Worm (Caenorhabditis elegans) whole organism, L4 larva: ENCODE measurements around the gene nfyc-1.

Source experiments
- D1046.2 ChIP-seq: fragments of 200-800 bp; sonication (Bioruptor generic); IDR thresholded peaks from 2 replicates; pipeline ENCODE4 v1.3.6; 2022; ENCODE audit warnings: missing genetic modification characterization, missing compliant biosample characterization
- F49E8.2 ChIP-seq: sonication (generic microtip); optimal IDR thresholded peaks from 2 replicates; lab custom pipeline; 2016; ENCODE audit warnings: missing compliant biosample characterization, mild to moderate bottlenecking, missing genetic modification characterization, borderline replicate concordance
- T20F7.1 ChIP-seq: fragments of 200-800 bp; sonication (Bioruptor generic); optimal IDR thresholded peaks from 2 replicates; lab custom pipeline; 2018; ENCODE audit warnings: mild to moderate bottlenecking, missing genetic modification characterization, missing compliant biosample characterization
- Y105C5A.15 ChIP-seq: fragments of 200-800 bp; sonication (Bioruptor generic); IDR thresholded peaks from 2 replicates; pipeline ENCODE4 v1.3.6; 2022; ENCODE audit warnings: missing genetic modification characterization, missing compliant biosample characterization
- ZK337.2 ChIP-seq: fragments of 200-800 bp; sonication (Bioruptor generic); IDR thresholded peaks from 2 replicates; pipeline ENCODE4 v1.3.6; 2022; ENCODE audit warnings: missing genetic modification reagents, missing genetic modification characterization, missing compliant biosample characterization
- aha-1 ChIP-seq: fragments of 150-350 bp; peaks from one replicate; lab custom pipeline; 2014; ENCODE audit warnings: missing biosample characterization, missing genetic modification characterization
- ama-1 ChIP-seq: fragments of 150-350 bp; optimal IDR thresholded peaks from 2 replicates; lab custom pipeline; 2014; ENCODE audit warnings: inconsistent platforms, mixed read lengths
- ceh-28 ChIP-seq: fragments of 150-350 bp; optimal IDR thresholded peaks from 2 replicates; lab custom pipeline; 2014; ENCODE audit warnings: missing biosample characterization, missing genetic modification reagents, missing genetic modification characterization
- daf-16 ChIP-seq, 3 experiments: sonication (generic microtip); optimal IDR thresholded peaks; 2 replicates each; lab custom pipeline; 2016 to 2017; ENCODE audit warnings: missing genetic modification characterization in 3 of 3, missing genetic modification reagents in 3 of 3, mild to moderate bottlenecking in 2 of 3, missing compliant biosample characterization in 2 of 3, missing biosample characterization in 1 of 3, moderate library complexity in 1 of 3
- daf-19 ChIP-seq: fragments of 200-800 bp; sonication (Bioruptor generic); conservative IDR thresholded peaks from 2 replicates; pipeline ENCODE4 v1.3.6; 2022; ENCODE audit warnings: missing genetic modification characterization, missing compliant biosample characterization
- duxl-1 ChIP-seq: sonication (generic microtip); optimal IDR thresholded peaks from 2 replicates; lab custom pipeline; 2016; ENCODE audit warnings: mild to moderate bottlenecking, missing genetic modification characterization, moderate library complexity, missing compliant biosample characterization; ENCODE audit not compliant: poor library complexity
- egl-27 ChIP-seq: sonication (generic microtip); optimal IDR thresholded peaks from 3 replicates; lab custom pipeline; 2017; ENCODE audit warnings: missing biosample characterization, missing genetic modification reagents, missing genetic modification characterization
- hif-1 ChIP-seq, 2 experiments: sonication (generic microtip); optimal IDR thresholded peaks; 2 replicates each; lab custom pipeline; 2016 to 2017; ENCODE audit warnings: missing compliant biosample characterization in 2 of 2, missing genetic modification characterization in 2 of 2, missing genetic modification reagents in 2 of 2, missing genotype in 2 of 2, mild to moderate bottlenecking in 1 of 2
- lim-7 ChIP-seq: fragments of 200-800 bp; sonication (Bioruptor generic); IDR thresholded peaks from 2 replicates; pipeline ENCODE4 v1.3.6; 2022; ENCODE audit warnings: missing genetic modification characterization, missing compliant biosample characterization
- lin-15B ChIP-seq: fragments of 150-350 bp; sonication (generic microtip); optimal IDR thresholded peaks from 3 replicates; lab custom pipeline; 2014; ENCODE audit warnings: missing biosample characterization, missing genetic modification characterization
- lin-29 ChIP-seq: fragments of 200-800 bp; sonication (Bioruptor generic); IDR thresholded peaks from 2 replicates; pipeline ENCODE4 v1.3.6; 2022; ENCODE audit warnings: missing genetic modification reagents, missing genetic modification characterization, missing compliant biosample characterization
- lin-38 ChIP-seq: fragments of 200-800 bp; sonication (Bioruptor generic); IDR thresholded peaks from 2 replicates; pipeline ENCODE4 v1.3.6; 2022; ENCODE audit warnings: missing genetic modification reagents, missing genetic modification characterization, missing compliant biosample characterization
- mdl-1 ChIP-seq, 2 experiments: fragments of 150-350 bp in 1 of 2; sonication (generic microtip) in 1 of 2; optimal IDR thresholded peaks; 2 replicates each; lab custom pipeline; 2014 to 2017; ENCODE audit warnings: missing biosample characterization in 2 of 2, missing genetic modification characterization in 2 of 2
- mdt-29 ChIP-seq: fragments of 200-800 bp; sonication (Bioruptor generic); IDR thresholded peaks from 2 replicates; pipeline ENCODE4 v1.3.6; 2022; ENCODE audit warnings: missing genetic modification reagents, missing genetic modification characterization, missing compliant biosample characterization
- mes-2 ChIP-seq: sonication (generic microtip); optimal IDR thresholded peaks from 2 replicates; lab custom pipeline; 2016; ENCODE audit warnings: missing genotype, mild to moderate bottlenecking, missing genetic modification characterization, missing compliant biosample characterization; ENCODE audit not compliant: poor library complexity, severe bottlenecking
- mxl-2 ChIP-seq: fragments of 200-800 bp; sonication (Bioruptor generic); conservative IDR thresholded peaks from 2 replicates; pipeline ENCODE4 v1.3.6; 2022; ENCODE audit warnings: missing genetic modification reagents, missing genetic modification characterization, missing compliant biosample characterization
- mxl-3 ChIP-seq: fragments of 200-800 bp; sonication (Bioruptor generic); optimal IDR thresholded peaks from 2 replicates; lab custom pipeline; 2018; ENCODE audit warnings: mild to moderate bottlenecking, missing genetic modification characterization, missing compliant biosample characterization
- nhr-10 ChIP-seq: fragments of 150-350 bp; optimal IDR thresholded peaks from 2 replicates; lab custom pipeline; 2014; ENCODE audit warnings: missing biosample characterization, missing genetic modification characterization
- nhr-102 ChIP-seq: sonication (generic microtip); optimal IDR thresholded peaks from 2 replicates; lab custom pipeline; 2016; ENCODE audit warnings: mild to moderate bottlenecking, missing genetic modification characterization, moderate library complexity, missing compliant biosample characterization
- nhr-25 ChIP-seq: sonication (generic microtip); optimal IDR thresholded peaks from 2 replicates; lab custom pipeline; 2017; ENCODE audit warnings: missing genetic modification characterization, mild to moderate bottlenecking, missing compliant biosample characterization, antibody characterized with exemption, moderate library complexity, borderline replicate concordance; ENCODE audit not compliant: insufficient read depth
- nhr-6 ChIP-seq: fragments of 150-350 bp; optimal IDR thresholded peaks from 2 replicates; lab custom pipeline; 2014; ENCODE audit warnings: missing biosample characterization, missing genetic modification characterization
- pha-4 ChIP-seq, 2 experiments: fragments of 150-350 bp in 1 of 2; fragments of 200-800 bp in 1 of 2; sonication (Bioruptor generic) in 1 of 2; IDR thresholded peaks in 1 of 2; optimal IDR thresholded peaks in 1 of 2; 2 replicates each; pipeline versions ENCODE4 v1.3.6 to Lab custom; 2014 to 2022; ENCODE audit warnings: missing genetic modification characterization in 2 of 2, missing genetic modification reagents in 2 of 2, missing biosample characterization in 1 of 2, missing compliant biosample characterization in 1 of 2
- pqm-1 ChIP-seq: sonication (generic microtip); optimal IDR thresholded peaks from 2 replicates; lab custom pipeline; 2017; ENCODE audit warnings: missing biosample characterization, missing genetic modification characterization
- sdz-12 ChIP-seq: fragments of 200-800 bp; sonication (Bioruptor generic); optimal IDR thresholded peaks from 2 replicates; lab custom pipeline; 2018; ENCODE audit warnings: mild to moderate bottlenecking, missing genetic modification characterization, missing compliant biosample characterization
- spr-1 ChIP-seq: sonication (generic microtip); optimal IDR thresholded peaks from 2 replicates; lab custom pipeline; 2016; ENCODE audit warnings: mild to moderate bottlenecking, missing genetic modification characterization, missing compliant biosample characterization
- tra-1 ChIP-seq: fragments of 200-800 bp; sonication (Bioruptor generic); IDR thresholded peaks from 2 replicates; pipeline ENCODE4 v1.3.6; 2022; ENCODE audit warnings: missing genetic modification reagents, missing genetic modification characterization, missing compliant biosample characterization
- unc-130 ChIP-seq: sonication (generic microtip); optimal IDR thresholded peaks from 2 replicates; lab custom pipeline; 2016; ENCODE audit warnings: missing genetic modification reagents, missing genetic modification characterization, missing compliant biosample characterization
- zfp-3 ChIP-seq: fragments of 200-800 bp; sonication (Bioruptor generic); conservative IDR thresholded peaks from 2 replicates; pipeline ENCODE4 v1.3.6; 2022; ENCODE audit warnings: missing genetic modification reagents, missing genetic modification characterization, missing compliant biosample characterization
- ztf-7 ChIP-seq: fragments of 150-350 bp; optimal IDR thresholded peaks from 2 replicates; lab custom pipeline; 2014; ENCODE audit warnings: missing biosample characterization, missing genetic modification characterization

Gene nfyc-1

ce11 chrII:37213-37612, 6.5 kb upstream of the nfyc-1 start, which contains the start of gene F23F1.6:
Gene F23F1.6, minus strand, starts transcription at chrII:37313.
- no peak for TF ChIP-seq F49E8.2 (tag; lab: Kevin White, UChicago)
- TF ChIP-seq nhr-25 (tag; lab: Kevin White, UChicago): no peak
- no peak for TF ChIP-seq duxl-1 (tag; lab: Kevin White, UChicago)
- TF ChIP-seq nhr-10 (tag; lab: Kevin White, UChicago): no peak
- TF ChIP-seq lim-7 (GFP tag; lab: Robert Waterston, UW): no peak
- TF ChIP-seq egl-27 (tag; lab: Kevin White, UChicago): no peak
- no peak for TF ChIP-seq mdl-1 (tag; optimal IDR thresholded peaks at IDR 0.05; lab: Kevin White, UChicago)
- TF ChIP-seq mdt-29 (GFP tag; lab: Robert Waterston, UW): no peak
- no peak for TF ChIP-seq lin-15B (tag; lab: Kevin White, UChicago)
- no peak for TF ChIP-seq mxl-2 (GFP tag; lab: Robert Waterston, UW)
- no peak for TF ChIP-seq mes-2
- no peak for TF ChIP-seq nhr-6 (tag; lab: Kevin White, UChicago)
- TF ChIP-seq ceh-28 (tag; lab: Kevin White, UChicago): no peak
- no peak for TF ChIP-seq tra-1 (GFP tag; lab: Robert Waterston, UW)
- no peak for TF ChIP-seq daf-19 (GFP tag; lab: Robert Waterston, UW)
- TF ChIP-seq lin-29: no peak
- no peak for TF ChIP-seq ZK337.2 (GFP tag; lab: Robert Waterston, UW)

- TF ChIP-seq hif-1 (tag; optimal IDR thresholded peaks at IDR 0.05; lab: Kevin White, UChicago) (no peak), lin-38 (no peak), aha-1 (tag; lab: Kevin White, UChicago) (no peak), ztf-7 (tag; lab: Kevin White, UChicago) (no peak), sdz-12 (GFP tag; lab: Kevin White, UChicago) (no peak)
- TF ChIP-seq, all 104 proteins: peak for 0
Measured at ce11 chrII:39437-39836, 4.3 kb upstream of the nfyc-1 start, which contains the start of gene spp-24. Gene spp-24, minus strand, starts transcription at chrII:39537.

ce11 chrII:41914-42313, 1.8 kb upstream of the nfyc-1 start, which contains the start of gene F23F1.10:
Gene F23F1.10, minus strand, starts transcription at chrII:41982.
- peak; percentile 13 for TF ChIP-seq nhr-102
- TF ChIP-seq daf-16 (GFP tag; optimal IDR thresholded peaks at IDR 0.05; lab: Kevin White, UChicago): no peak
- TF ChIP-seq daf-16 (tag; optimal IDR thresholded peaks at IDR 0.05; lab: Kevin White, UChicago): no peak
- no peak for TF ChIP-seq unc-130 (GFP tag; lab: Kevin White, UChicago)
- peak; percentile 58 for TF ChIP-seq lin-38
- peak; percentile 14 for TF ChIP-seq T20F7.1 (GFP tag; lab: Kevin White, UChicago)
- TF ChIP-seq pqm-1: no peak
- no peak for TF ChIP-seq Y105C5A.15
- TF ChIP-seq spr-1: no peak
- TF ChIP-seq mxl-3 (GFP tag; lab: Kevin White, UChicago): no peak
- no peak for TF ChIP-seq D1046.2 (GFP tag; lab: Robert Waterston, UW)
- TF ChIP-seq ama-1: no peak
- TF ChIP-seq pha-4 (GFP tag; IDR thresholded peaks at IDR 0.05; lab: Robert Waterston, UW): peak; percentile 35; the same call in 1 of the 2 replicates
- TF ChIP-seq pha-4 (tag; optimal IDR thresholded peaks at IDR 0.05; lab: Kevin White, UChicago): no peak

ce11 chrII:44740-45139, 1.0 kb downstream of the nfyc-1 start, which contains the start of gene rpoa-49:
Gene rpoa-49, plus strand, starts transcription at chrII:45040.
- TF ChIP-seq zfp-3 (GFP tag; lab: Robert Waterston, UW) (no peak), ama-1 (peak; percentile 4)
- TF ChIP-seq, all 104 proteins: peak for 1
